Worm (Caenorhabditis elegans) whole organism, midembryonic: ENCODE measurements around the gene T28A11.18.

Experiments used
- cog-1 ChIP-seq: sonication (generic microtip); optimal IDR thresholded peaks from 2 replicates; lab custom pipeline; 2016; ENCODE audit warnings: missing genetic modification characterization, missing compliant biosample characterization
- flt-1 ChIP-seq: fragments of 200-800 bp; sonication (Bioruptor generic); IDR thresholded peaks from 2 replicates; pipeline ENCODE4 v1.3.6; 2022; ENCODE audit warnings: missing genetic modification characterization, missing compliant biosample characterization
- klf-2 ChIP-seq: fragments of 200-800 bp; sonication (Bioruptor generic); conservative IDR thresholded peaks from 2 replicates; pipeline ENCODE4 v1.3.6; 2022; ENCODE audit warnings: missing genetic modification reagents, missing genetic modification characterization, missing compliant biosample characterization
- med-1 ChIP-seq: sonication (generic microtip); optimal IDR thresholded peaks from 2 replicates; lab custom pipeline; 2017; ENCODE audit warnings: missing genetic modification characterization, mild to moderate bottlenecking, missing compliant biosample characterization, antibody characterized with exemption, missing genetic modification reagents; ENCODE audit not compliant: insufficient read depth
- ref-1 ChIP-seq: fragments of 200-800 bp; sonication (Bioruptor generic); conservative IDR thresholded peaks from 2 replicates; pipeline ENCODE4 v1.3.6; 2022; ENCODE audit warnings: missing genetic modification reagents, missing genetic modification characterization, missing compliant biosample characterization
- tab-1 ChIP-seq: fragments of 200-800 bp; sonication (Bioruptor generic); IDR thresholded peaks from 2 replicates; pipeline ENCODE4 v1.3.6; 2022; ENCODE audit warnings: missing genetic modification characterization, missing compliant biosample characterization
- ztf-23 ChIP-seq: fragments of 200-800 bp; sonication (Bioruptor generic); IDR thresholded peaks from 2 replicates; pipeline ENCODE4 v1.3.6; 2022; ENCODE audit warnings: missing genetic modification reagents, missing genetic modification characterization, missing compliant biosample characterization
- ztf-29 ChIP-seq: fragments of 200-800 bp; sonication (Bioruptor generic); IDR thresholded peaks from 2 replicates; pipeline ENCODE4 v1.3.6; 2022; ENCODE audit warnings: missing genetic modification reagents, missing genetic modification characterization, missing compliant biosample characterization

DNA sequence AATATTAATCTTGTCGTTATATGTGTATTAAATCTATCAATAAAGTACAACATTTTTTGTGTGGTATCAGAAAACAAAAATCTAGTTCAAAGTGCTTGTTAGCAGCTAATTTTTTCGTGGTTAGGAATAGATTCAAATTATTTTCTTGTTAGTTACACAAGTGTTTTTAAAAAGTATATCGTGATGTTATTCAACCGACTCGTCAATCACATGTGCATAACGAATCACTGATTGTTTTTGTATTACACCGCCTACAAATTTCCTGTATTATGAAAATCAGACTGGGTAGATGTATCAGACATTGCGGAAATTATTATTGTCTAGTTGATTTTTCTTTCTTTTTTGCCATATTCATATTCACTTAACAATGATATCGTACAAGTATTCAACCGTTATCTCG, 15.1 kb upstream of the T28A11.18 start, which contains the start of gene str-64:
- no peak for TF ChIP-seq flt-1 (GFP tag; lab: Robert Waterston, UW)
- no peak for TF ChIP-seq med-1
- no peak for TF ChIP-seq cog-1
- no peak for TF ChIP-seq ztf-23 (GFP tag; lab: Robert Waterston, UW)
- no peak for TF ChIP-seq klf-2 (GFP tag; lab: Robert Waterston, UW)
- no peak for TF ChIP-seq ztf-29 (GFP tag; lab: Robert Waterston, UW)
- no peak for TF ChIP-seq ref-1 (GFP tag; lab: Robert Waterston, UW)
- TF ChIP-seq tab-1 (GFP tag; lab: Robert Waterston, UW): no peak
